Worm (Caenorhabditis elegans): ENCODE measurements around the gene Y59H11AR.4.

ce11 chrIV:8628262-8628661, 27.7 kb upstream of the Y59H11AR.4 start:
- TF ChIP-seq F55B11.4 (tag; optimal IDR thresholded peaks at IDR 0.05; ENCODE audit: borderline replicate concordance, insufficient read depth) (no peak), cebp-1 (GFP tag; IDR thresholded peaks at IDR 0.05) (no peak), cebp-1 (tag; optimal IDR thresholded peaks at IDR 0.05) (no peak), rec-8 (tag; optimal IDR thresholded peaks at IDR 0.05) (no peak), lin-26 (GFP tag; IDR thresholded peaks at IDR 0.05) (no peak)

Data from whole organism, young adult.